Worm (Caenorhabditis elegans) whole organism, L4/young adult: ENCODE data around the gene xtr-1.

Experiments used
- W03F9.2 ChIP-seq: fragments of 150-350 bp; optimal IDR thresholded peaks from 2 replicates; lab custom pipeline; 2014; ENCODE audit warnings: missing biosample characterization, missing genetic modification characterization
- dao-5 ChIP-seq: sonication (generic microtip); optimal IDR thresholded peaks from 2 replicates; lab custom pipeline; 2016; ENCODE audit warnings: missing genotype, missing genetic modification characterization, moderate library complexity, missing compliant biosample characterization
- him-1 ChIP-seq: sonication (generic microtip); optimal IDR thresholded peaks from 2 replicates; lab custom pipeline; 2016; ENCODE audit warnings: missing genotype, missing genetic modification reagents, missing genetic modification characterization, missing compliant biosample characterization

DNA sequence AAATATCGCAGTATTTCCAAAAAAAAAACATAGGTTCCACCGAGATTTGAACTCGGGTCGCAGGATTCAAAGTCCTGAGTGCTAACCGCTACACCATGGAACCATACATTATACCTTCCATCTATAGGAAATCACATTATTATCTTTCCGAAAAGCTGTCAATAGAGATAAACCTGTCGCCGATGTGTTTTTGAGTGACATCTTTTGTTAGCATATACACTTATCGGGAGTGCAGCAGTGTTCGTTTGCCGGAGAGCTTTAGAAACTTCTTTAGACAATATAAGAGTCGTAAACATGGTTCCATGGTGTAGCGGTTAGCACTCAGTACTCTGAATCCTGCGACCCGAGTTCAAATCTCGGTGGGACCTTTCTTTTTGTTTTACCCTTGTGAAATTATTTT is 19.6 kb downstream of the xtr-1 start:
- no peak for TF ChIP-seq him-1 (tag; lab: Kevin White, UChicago)
- no peak for TF ChIP-seq W03F9.2 (tag; lab: Kevin White, UChicago)
- TF ChIP-seq dao-5 (tag; lab: Kevin White, UChicago), result peak; percentile 11
